Fruit fly (Drosophila melanogaster) ovary, adult (tissue): ENCODE results near the gene CG13059.

Source experiments
- CG17801 ChIP-seq: fragments of 200-800 bp; optimal IDR thresholded peaks from 2 replicates; lab custom pipeline; 2019; ENCODE audit warnings: missing biosample characterization, mild to moderate bottlenecking, missing genetic modification characterization, moderate library complexity; ENCODE audit not compliant: partially characterized antibody

The CG13059 gene

dm6 chr3L:16305820-16306650 is 17.4 kb upstream of the CG13059 start, which contains the start of the genes CG13043 and CG13063:
CG13043 (minus strand) TSS chr3L:16305870.
CG13063 (plus strand) TSS chr3L:16306600.
- TF ChIP-seq CG17801 (GFP tag; lab: Kevin White, UChicago), result no peak

dm6 chr3L:16308380-16308779 is 15.1 kb upstream of the CG13059 start, which contains the start of gene CG13042:
CG13042 (minus strand) TSS chr3L:16308480.
- TF ChIP-seq CG17801 (GFP tag; lab: Kevin White, UChicago), result no peak

- TF ChIP-seq CG17801 (GFP tag; lab: Kevin White, UChicago), result no peak
Observed at dm6 chr3L:16309972-16310371, 13.5 kb upstream of the CG13059 start.

- no peak for TF ChIP-seq CG17801 (GFP tag; lab: Kevin White, UChicago)
Observed at dm6 chr3L:16313985-16314384, 9.5 kb upstream of the CG13059 start, which contains the start of gene CG13062. CG13062 (plus strand) TSS chr3L:16314285.

dm6 chr3L:16317724-16318123 is 5.7 kb upstream of the CG13059 start, which contains the start of gene Nplp3:
Nplp3 (plus strand) TSS chr3L:16318024.
- no peak for TF ChIP-seq CG17801 (GFP tag; lab: Kevin White, UChicago)

- no peak for TF ChIP-seq CG17801 (GFP tag; lab: Kevin White, UChicago)
Observed at dm6 chr3L:16319399-16319906, 4.0 kb upstream of the CG13059 start, which contains the start of the genes CG13041 and CG13060. CG13041 (minus strand) TSS chr3L:16319526. CG13060 (plus strand) TSS chr3L:16319856.

dm6 chr3L:16321172-16321571 is 2.3 kb upstream of the CG13059 start, which contains the start of gene CG42718:
CG42718 (minus strand) TSS chr3L:16321272.
- TF ChIP-seq CG17801 (GFP tag; lab: Kevin White, UChicago), result no peak

dm6 chr3L:16326657-16327056 is 3.2 kb downstream of the CG13059 start, which contains the start of the genes CG13040 and CG13039:
CG13040 (minus strand) TSS chr3L:16326757.
CG13039 (minus strand) TSS chr3L:16326762.
- TF ChIP-seq CG17801 (GFP tag; lab: Kevin White, UChicago), result no peak

- TF ChIP-seq CG17801 (GFP tag; lab: Kevin White, UChicago), result no peak
Observed at dm6 chr3L:16327776-16328175, 4.3 kb downstream of the CG13059 start, which contains the start of gene CG13038. CG13038 (minus strand) TSS chr3L:16327893.

dm6 chr3L:16328207-16328891 is 4.9 kb downstream of the CG13059 start, which contains the start of gene CG13058:
CG13058 (plus strand) TSS chr3L:16328841.
- TF ChIP-seq CG17801 (GFP tag; lab: Kevin White, UChicago), result no peak

- no peak for TF ChIP-seq CG17801 (GFP tag; lab: Kevin White, UChicago)
Observed at dm6 chr3L:16329495-16329894, 6.0 kb downstream of the CG13059 start, which contains the start of gene CG33061. CG33061 (plus strand) TSS chr3L:16329795.

dm6 chr3L:16330740-16331139 is 7.3 kb downstream of the CG13059 start, which contains the start of gene CG33060:
CG33060 (plus strand) TSS chr3L:16331040.
- TF ChIP-seq CG17801 (GFP tag; lab: Kevin White, UChicago), result no peak

dm6 chr3L:16331633-16332032 is 8.2 kb downstream of the CG13059 start, which contains the start of gene retinin:
retinin (plus strand) TSS chr3L:16331933.
- no peak for TF ChIP-seq CG17801 (GFP tag; lab: Kevin White, UChicago)

- no peak for TF ChIP-seq CG17801 (GFP tag; lab: Kevin White, UChicago)
Observed at dm6 chr3L:16333013-16333412, 9.5 kb downstream of the CG13059 start, which contains the start of gene CG13056. CG13056 (plus strand) TSS chr3L:16333313.
